Worm (Caenorhabditis elegans) whole organism, midembryonic: ENCODE data around the gene pat-9.

Experiments used
- T22C8.4 ChIP-seq: fragments of 200-800 bp; sonication (Bioruptor generic); IDR thresholded peaks from 2 replicates; pipeline ENCODE4 v1.3.6; 2022; ENCODE audit warnings: missing genetic modification characterization, missing compliant biosample characterization
- cog-1 ChIP-seq: sonication (generic microtip); optimal IDR thresholded peaks from 2 replicates; lab custom pipeline; 2016; ENCODE audit warnings: missing genetic modification characterization, missing compliant biosample characterization
- flt-1 ChIP-seq: fragments of 200-800 bp; sonication (Bioruptor generic); IDR thresholded peaks from 2 replicates; pipeline ENCODE4 v1.3.6; 2022; ENCODE audit warnings: missing genetic modification characterization, missing compliant biosample characterization
- ref-1 ChIP-seq: fragments of 200-800 bp; sonication (Bioruptor generic); conservative IDR thresholded peaks from 2 replicates; pipeline ENCODE4 v1.3.6; 2022; ENCODE audit warnings: missing genetic modification reagents, missing genetic modification characterization, missing compliant biosample characterization
- tab-1 ChIP-seq: fragments of 200-800 bp; sonication (Bioruptor generic); IDR thresholded peaks from 2 replicates; pipeline ENCODE4 v1.3.6; 2022; ENCODE audit warnings: missing genetic modification characterization, missing compliant biosample characterization
- ztf-23 ChIP-seq: fragments of 200-800 bp; sonication (Bioruptor generic); IDR thresholded peaks from 2 replicates; pipeline ENCODE4 v1.3.6; 2022; ENCODE audit warnings: missing genetic modification reagents, missing genetic modification characterization, missing compliant biosample characterization
- ztf-29 ChIP-seq: fragments of 200-800 bp; sonication (Bioruptor generic); IDR thresholded peaks from 2 replicates; pipeline ENCODE4 v1.3.6; 2022; ENCODE audit warnings: missing genetic modification reagents, missing genetic modification characterization, missing compliant biosample characterization

DNA sequence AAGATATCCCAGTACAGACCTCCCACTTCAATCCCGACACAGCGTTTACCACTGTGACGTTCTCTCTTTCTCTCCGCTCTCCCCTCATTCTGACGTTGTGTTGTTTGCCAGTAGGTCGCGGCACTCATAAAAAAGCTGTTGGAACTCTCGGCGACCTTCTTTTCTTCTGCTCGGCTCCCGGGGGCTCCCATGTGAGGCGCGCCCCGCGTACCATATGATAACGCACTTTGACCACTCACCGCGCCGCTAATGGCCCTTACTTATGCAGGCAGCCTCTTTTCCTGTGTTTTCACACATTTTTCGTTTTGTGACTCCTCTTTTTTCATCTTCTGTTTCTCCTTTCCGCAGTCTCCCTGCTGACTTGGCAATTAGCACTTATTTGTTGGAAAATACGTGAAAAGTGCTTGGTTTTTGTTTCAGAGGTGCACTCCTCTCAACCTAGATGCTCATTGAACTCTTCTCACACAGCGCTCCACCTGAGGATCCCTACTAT, 42.7 kb downstream of the pat-9 start, which contains the start of gene ser-1:
- no peak for TF ChIP-seq cog-1 (tag; lab: Kevin White, UChicago)
- TF ChIP-seq flt-1 (GFP tag; lab: Robert Waterston, UW), result no peak
- no peak for TF ChIP-seq ztf-29 (GFP tag; lab: Robert Waterston, UW)
- no peak for TF ChIP-seq ref-1
- no peak for TF ChIP-seq T22C8.4 (GFP tag; lab: Robert Waterston, UW)
- TF ChIP-seq ztf-23 (GFP tag; lab: Robert Waterston, UW), result no peak
- TF ChIP-seq tab-1 (GFP tag; lab: Robert Waterston, UW), result no peak
